Fruit fly (Drosophila melanogaster): Measurements from ENCODE around the gene Msp300.

Msp300 gene

DNA sequence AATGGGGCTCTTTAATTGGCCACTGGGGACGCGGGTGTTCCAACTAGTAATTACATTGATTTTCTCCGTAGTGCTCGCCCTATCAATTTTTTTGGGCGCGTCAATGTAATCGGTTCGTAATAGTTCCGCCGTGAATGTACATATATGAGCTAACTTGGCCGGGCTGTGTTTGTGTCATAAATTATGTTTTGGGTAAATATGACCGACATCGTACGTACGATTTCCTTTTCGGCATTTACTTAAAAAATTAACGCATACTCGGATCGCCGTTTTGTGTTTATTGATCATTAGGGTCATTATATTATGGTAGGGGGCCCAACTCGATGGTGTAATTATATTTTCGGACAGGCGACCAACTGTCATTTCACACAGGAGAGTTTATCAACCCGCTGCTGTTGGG lies 96.0 kb downstream of the Msp300 start (continued):
- TF ChIP-seq CG10959 (GFP tag; IDR thresholded peaks at IDR 0.05) = no peak
- peak; percentile 56; the same call in 1 of the 2 replicates for TF ChIP-seq Rfx (GFP tag; IDR thresholded peaks at IDR 0.05)
- TF ChIP-seq CG30020 (tag; optimal IDR thresholded peaks at IDR 0.05) = no peak
- no peak for TF ChIP-seq CG9215 (GFP tag; IDR thresholded peaks at IDR 0.05)
- no peak for TF ChIP-seq CHES-1-like (GFP tag; optimal IDR thresholded peaks at IDR 0.05)
- TF ChIP-seq eyg (GFP tag; optimal IDR thresholded peaks at IDR 0.05) = no peak
- TF ChIP-seq CG17612 (GFP tag; IDR thresholded peaks at IDR 0.05) = no peak
- no peak for TF ChIP-seq Ets97D (GFP tag; optimal IDR thresholded peaks at IDR 0.05)
- TF ChIP-seq fd96Cb (tag; optimal IDR thresholded peaks at IDR 0.05) = no peak
- TF ChIP-seq CG7928 (GFP tag; optimal IDR thresholded peaks at IDR 0.05) = no peak
- peak; percentile 84 for TF ChIP-seq Fer1 (GFP tag; optimal IDR thresholded peaks at IDR 0.05)
- TF ChIP-seq Bdp1 (GFP tag; optimal IDR thresholded peaks at IDR 0.05) = peak; percentile 11
- no peak for TF ChIP-seq ind (GFP tag; optimal IDR thresholded peaks at IDR 0.05)
- TF ChIP-seq ro (GFP tag; IDR thresholded peaks at IDR 0.05) = no peak
- no peak for TF ChIP-seq CG4820 (GFP tag; optimal IDR thresholded peaks at IDR 0.05)
- TF ChIP-seq tna (GFP tag; IDR thresholded peaks at IDR 0.05; ENCODE audit: partially characterized antibody) = no peak
- TF ChIP-seq Scr (GFP tag; IDR thresholded peaks at IDR 0.05; ENCODE audit: partially characterized antibody) = no peak
- TF ChIP-seq CG32532 (GFP tag; IDR thresholded peaks at IDR 0.05) = no peak
- TF ChIP-seq fu2 (GFP tag; optimal IDR thresholded peaks at IDR 0.05) = no peak
- no peak for TF ChIP-seq CG14050 (GFP tag; IDR thresholded peaks at IDR 0.05)
- no peak for TF ChIP-seq CG30431 (GFP tag; optimal IDR thresholded peaks at IDR 0.05)
- peak; percentile 44 for TF ChIP-seq cwo (GFP tag; optimal IDR thresholded peaks at IDR 0.05)
- 0 out of 2 replicates have a peak, but pooled peaks have one; percentile 13 for TF ChIP-seq ap (GFP tag; IDR thresholded peaks at IDR 0.05)
- no peak for TF ChIP-seq CG32772 (GFP tag; IDR thresholded peaks at IDR 0.05)
- TF ChIP-seq CG15601 (tag; optimal IDR thresholded peaks at IDR 0.05) = no peak
- no peak for TF ChIP-seq CG10431 (GFP tag; optimal IDR thresholded peaks at IDR 0.05)
- TF ChIP-seq slou (GFP tag; optimal IDR thresholded peaks at IDR 0.05) = no peak
- peak; percentile 11 for TF ChIP-seq CG8281 (tag; optimal IDR thresholded peaks at IDR 0.05)
- TF ChIP-seq CG12155 (GFP tag; optimal IDR thresholded peaks at IDR 0.05) = no peak
- TF ChIP-seq CG1832 (GFP tag; optimal IDR thresholded peaks at IDR 0.05) = no peak
- no peak for TF ChIP-seq trh (GFP tag; optimal IDR thresholded peaks at IDR 0.05)
- no peak for TF ChIP-seq bsh (GFP tag; optimal IDR thresholded peaks at IDR 0.05)
- no peak for TF ChIP-seq Max (GFP tag; optimal IDR thresholded peaks at IDR 0.05)
- no peak for TF ChIP-seq vfl (GFP tag; optimal IDR thresholded peaks at IDR 0.05)
- no peak for TF ChIP-seq en (GFP tag; optimal IDR thresholded peaks at IDR 0.05)
- TF ChIP-seq CG13894 (tag; optimal IDR thresholded peaks at IDR 0.05) = no peak
- no peak for TF ChIP-seq D19B (GFP tag; optimal IDR thresholded peaks at IDR 0.05)
- no peak for TF ChIP-seq Atf3 (GFP tag; optimal IDR thresholded peaks at IDR 0.05)
- TF ChIP-seq HLHmδ (GFP tag; optimal IDR thresholded peaks at IDR 0.05) = no peak
- TF ChIP-seq Kr (GFP tag; optimal IDR thresholded peaks at IDR 0.05) = no peak
- TF ChIP-seq CG5180 (GFP tag; optimal IDR thresholded peaks at IDR 0.05) = peak; percentile 77
- no peak for TF ChIP-seq CG14710 (tag; optimal IDR thresholded peaks at IDR 0.05)
- TF ChIP-seq CG4282 (GFP tag; optimal IDR thresholded peaks at IDR 0.05) = no peak
- no peak for TF ChIP-seq Dip2 (GFP tag; IDR thresholded peaks at IDR 0.05)
- TF ChIP-seq ranshi (GFP tag; IDR thresholded peaks at IDR 0.05) = peak; percentile 41; the same call in 1 of the 2 replicates
- TF ChIP-seq Neu2 (GFP tag; optimal IDR thresholded peaks at IDR 0.05; ENCODE audit: borderline replicate concordance) = no peak
- TF ChIP-seq CG7987 (GFP tag; optimal IDR thresholded peaks at IDR 0.05) = peak; percentile 77
- TF ChIP-seq ATbp (GFP tag; optimal IDR thresholded peaks at IDR 0.05) = peak; percentile 88
- TF ChIP-seq CG1529 (GFP tag; optimal IDR thresholded peaks at IDR 0.05) = peak; percentile 47
- no peak for TF ChIP-seq cg (GFP tag; optimal IDR thresholded peaks at IDR 0.05)
- no peak for TF ChIP-seq mam (GFP tag; optimal IDR thresholded peaks at IDR 0.05)

Measured in whole organism, embryonic.